Worm (Caenorhabditis elegans): Measurements from ENCODE around the gene atg-13.

DNA sequence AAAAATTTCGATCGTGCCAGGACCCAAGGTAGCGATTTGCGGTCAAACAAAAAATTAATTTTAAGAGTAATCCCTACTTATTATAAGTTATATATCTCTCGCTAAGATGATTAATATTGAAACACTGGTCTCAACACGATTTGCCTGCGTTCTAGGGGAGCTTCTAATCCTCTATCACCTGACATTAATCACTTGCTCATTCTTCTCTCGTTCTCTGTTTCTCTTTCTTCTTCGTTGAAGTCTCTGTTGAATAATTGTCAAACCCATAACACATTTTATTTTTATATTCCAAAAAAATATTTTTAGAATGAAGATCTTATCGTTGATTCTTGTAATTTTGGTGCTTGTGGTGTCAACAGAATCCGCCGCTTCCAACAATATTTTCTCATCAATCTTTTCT is 2.8 kb downstream of the atg-13 start, which contains the start of gene D2007.1:
- TF ChIP-seq him-1 (tag; optimal IDR thresholded peaks at IDR 0.05) = no peak
- TF ChIP-seq W03F9.2 (tag; optimal IDR thresholded peaks at IDR 0.05) = no peak
